Fruit fly (Drosophila melanogaster) whole organism, embryonic: ENCODE measurements around the gene FucTA.

ENCODE experiments used
- Asciz ChIP-seq: fragments of 200-800 bp; sonication (Bioruptor generic); optimal IDR thresholded peaks from 2 replicates; lab custom pipeline; 2017; ENCODE audit warnings: missing biosample characterization, mild to moderate bottlenecking, missing genetic modification characterization, missing genetic modification reagents
- CG10267 ChIP-seq: fragments of 200-800 bp; sonication (Bioruptor generic); optimal IDR thresholded peaks from 2 replicates; lab custom pipeline; 2018; ENCODE audit warnings: missing biosample characterization, mild to moderate bottlenecking, missing genetic modification characterization, moderate library complexity
- CG12391 ChIP-seq: fragments of 200-800 bp; sonication (Bioruptor generic); optimal IDR thresholded peaks from 3 replicates; lab custom pipeline; 2018; ENCODE audit warnings: missing biosample characterization, mild to moderate bottlenecking, missing genetic modification characterization, moderate library complexity
- CG13624 ChIP-seq: fragments of 200-800 bp; sonication (Bioruptor generic); optimal IDR thresholded peaks from 2 replicates; lab custom pipeline; 2016; ENCODE audit warnings: missing biosample characterization, missing genetic modification characterization
- CG17359 ChIP-seq: fragments of 200-800 bp; sonication (Bioruptor generic); optimal IDR thresholded peaks from 3 replicates; lab custom pipeline; 2018; ENCODE audit warnings: missing biosample characterization, mild to moderate bottlenecking, missing genetic modification characterization, moderate library complexity
- CG17361 ChIP-seq: fragments of 200-800 bp; sonication (Bioruptor generic); IDR thresholded peaks from 3 replicates; pipeline ENCODE4 v1.3.6; 2022; ENCODE audit warnings: missing biosample characterization, missing genetic modification characterization
- CG2202 ChIP-seq: fragments of 200-800 bp; sonication (Bioruptor generic); optimal IDR thresholded peaks from 2 replicates; lab custom pipeline; 2018; ENCODE audit warnings: missing biosample characterization, mild to moderate bottlenecking, missing genetic modification characterization
- CG31441 ChIP-seq: fragments of 200-800 bp; sonication (Bioruptor generic); IDR thresholded peaks from 2 replicates; pipeline ENCODE4 v1.3.6; 2022; ENCODE audit warnings: missing biosample characterization, missing genetic modification characterization
- CG4360 ChIP-seq: fragments of 200-800 bp; sonication (Bioruptor generic); IDR thresholded peaks from 2 replicates; pipeline ENCODE4 v1.3.6; 2022; ENCODE audit warnings: missing biosample characterization, missing genetic modification characterization
- CG6689 ChIP-seq: fragments of 200-800 bp; sonication (Bioruptor generic); IDR thresholded peaks from 2 replicates; pipeline ENCODE4 v1.3.6; 2022; ENCODE audit warnings: missing biosample characterization, missing genetic modification characterization
- CG7839 ChIP-seq: fragments of 200-800 bp; sonication (Bioruptor generic); optimal IDR thresholded peaks from 3 replicates; lab custom pipeline; 2018; ENCODE audit warnings: missing biosample characterization, mild to moderate bottlenecking, missing genetic modification characterization, moderate library complexity
- CG8924 ChIP-seq: fragments of 200-800 bp; optimal IDR thresholded peaks from 3 replicates; lab custom pipeline; 2019; ENCODE audit warnings: missing biosample characterization, mild to moderate bottlenecking, missing genetic modification characterization, moderate library complexity
- Camta ChIP-seq: fragments of 200-800 bp; sonication (Bioruptor generic); optimal IDR thresholded peaks from 2 replicates; lab custom pipeline; 2016; ENCODE audit warnings: missing biosample characterization, missing genetic modification characterization
- D19A ChIP-seq: fragments of 200-800 bp; optimal IDR thresholded peaks from 3 replicates; lab custom pipeline; 2019; ENCODE audit warnings: missing biosample characterization, mild to moderate bottlenecking, missing genetic modification characterization, moderate library complexity
- Hsf ChIP-seq: fragments of 200-800 bp; sonication (Bioruptor generic); optimal IDR thresholded peaks from 3 replicates; lab custom pipeline; 2016; ENCODE audit warnings: missing biosample characterization, missing genetic modification characterization
- NC2β ChIP-seq: fragments of 200-800 bp; sonication (Bioruptor generic); optimal IDR thresholded peaks from 2 replicates; lab custom pipeline; 2016; ENCODE audit warnings: missing biosample characterization, missing genetic modification characterization
- Oli ChIP-seq: fragments of 200-800 bp; sonication (Bioruptor generic); optimal IDR thresholded peaks from 2 replicates; lab custom pipeline; 2018; ENCODE audit warnings: missing biosample characterization, mild to moderate bottlenecking, missing genetic modification characterization, moderate library complexity
- Ssrp ChIP-seq: fragments of 200-800 bp; sonication (Bioruptor generic); optimal IDR thresholded peaks from 2 replicates; lab custom pipeline; 2018; ENCODE audit warnings: missing biosample characterization, mild to moderate bottlenecking, missing genetic modification characterization, moderate library complexity
- Xbp1 ChIP-seq: fragments of 200-800 bp; sonication (Bioruptor generic); optimal IDR thresholded peaks from 3 replicates; lab custom pipeline; 2016; ENCODE audit warnings: missing biosample characterization, mild to moderate bottlenecking, missing genetic modification characterization
- Xrp1 ChIP-seq: fragments of 200-800 bp; sonication (Bioruptor generic); IDR thresholded peaks from 2 replicates; pipeline ENCODE4 v1.3.6; 2022; ENCODE audit warnings: missing biosample characterization, missing genetic modification characterization
- abd-A ChIP-seq: fragments of 200-800 bp; sonication (Bioruptor generic); optimal IDR thresholded peaks from 3 replicates; lab custom pipeline; 2019; ENCODE audit warnings: missing biosample characterization, mild to moderate bottlenecking, missing genetic modification characterization, moderate library complexity
- ara ChIP-seq: fragments of 200-800 bp; sonication (Bioruptor generic); IDR thresholded peaks from 2 replicates; pipeline ENCODE4 v1.3.6; 2022; ENCODE audit warnings: missing biosample characterization, missing genetic modification characterization
- bsh ChIP-seq, 2 experiments: fragments of 200-800 bp; sonication (Bioruptor generic); optimal IDR thresholded peaks; 2 replicates each; lab custom pipeline; 2017 to 2018; ENCODE audit warnings: mild to moderate bottlenecking in 2 of 2, missing biosample characterization in 2 of 2, missing genetic modification characterization in 2 of 2, moderate library complexity in 1 of 2
- chn ChIP-seq: fragments of 200-800 bp; sonication (Bioruptor generic); optimal IDR thresholded peaks from 2 replicates; lab custom pipeline; 2016; ENCODE audit warnings: missing biosample characterization, missing genetic modification characterization
- danr ChIP-seq: fragments of 200-800 bp; sonication (Bioruptor generic); IDR thresholded peaks from 2 replicates; pipeline ENCODE4 v1.3.6; 2022; ENCODE audit warnings: missing biosample characterization, missing genetic modification characterization
- dmrt11E ChIP-seq: fragments of 200-800 bp; sonication (Bioruptor generic); optimal IDR thresholded peaks from 3 replicates; lab custom pipeline; 2018; ENCODE audit warnings: missing biosample characterization, mild to moderate bottlenecking, missing genetic modification characterization, moderate library complexity
- ems ChIP-seq: fragments of 200-800 bp; sonication (Bioruptor generic); optimal IDR thresholded peaks from 3 replicates; lab custom pipeline; 2016; ENCODE audit warnings: missing biosample characterization, missing genetic modification characterization
- nmo ChIP-seq: fragments of 200-800 bp; sonication (Bioruptor generic); optimal IDR thresholded peaks from 2 replicates; lab custom pipeline; 2018; ENCODE audit warnings: missing biosample characterization, mild to moderate bottlenecking, missing genetic modification characterization, moderate library complexity
- pan ChIP-seq, 4 experiments: fragments of >200 bp in 3 of 4; fragments of 200-800 bp in 1 of 4; sonication (Bioruptor generic) in 1 of 4; optimal IDR thresholded peaks in 3 of 4; IDR thresholded peaks in 1 of 4; 2 replicates each; pipeline versions ENCODE4 v1.3.6 to Lab custom; 2017 to 2022; ENCODE audit warnings: missing biosample characterization in 2 of 4, missing genetic modification characterization in 2 of 4, mixed read lengths in 1 of 4
- peb ChIP-seq: fragments of 200-800 bp; sonication (Bioruptor generic); IDR thresholded peaks from 2 replicates; pipeline ENCODE4 v1.3.6; 2022; ENCODE audit warnings: missing biosample characterization, missing genetic modification characterization
- pfk ChIP-seq: fragments of 200-800 bp; sonication (Bioruptor generic); optimal IDR thresholded peaks from 2 replicates; lab custom pipeline; 2018; ENCODE audit warnings: missing biosample characterization, mild to moderate bottlenecking, missing genetic modification characterization, moderate library complexity
- phol ChIP-seq: fragments of 200-800 bp; sonication (Bioruptor generic); optimal IDR thresholded peaks from 3 replicates; lab custom pipeline; 2018; ENCODE audit warnings: missing biosample characterization, mild to moderate bottlenecking, missing genetic modification characterization, moderate library complexity
- prd ChIP-seq, 3 experiments: fragments of >200 bp in 2 of 3; fragments of 200-800 bp in 1 of 3; sonication (Bioruptor generic) in 1 of 3; optimal IDR thresholded peaks in 2 of 3; IDR thresholded peaks in 1 of 3; 2 replicates in 2 of 3; 3 replicates in 1 of 3; pipeline versions ENCODE4 v1.3.6 to Lab custom; 2017 to 2022; ENCODE audit warnings: missing biosample characterization in 1 of 3, missing genetic modification characterization in 1 of 3
- pum ChIP-seq: fragments of 200-800 bp; sonication (Bioruptor generic); optimal IDR thresholded peaks from 2 replicates; lab custom pipeline; 2016; ENCODE audit warnings: missing biosample characterization, missing genetic modification characterization
- tap ChIP-seq: fragments of 200-800 bp; optimal IDR thresholded peaks from 3 replicates; lab custom pipeline; 2019; ENCODE audit warnings: missing biosample characterization, mild to moderate bottlenecking, missing genetic modification characterization, moderate library complexity
- tio ChIP-seq: fragments of 200-800 bp; sonication (Bioruptor generic); optimal IDR thresholded peaks from 2 replicates; lab custom pipeline; 2017; ENCODE audit warnings: missing biosample characterization, missing genetic modification characterization, inconsistent platforms
- unpg ChIP-seq: fragments of 200-800 bp; sonication (Bioruptor generic); optimal IDR thresholded peaks from 3 replicates; lab custom pipeline; 2018; ENCODE audit warnings: missing biosample characterization, mild to moderate bottlenecking, missing genetic modification characterization, moderate library complexity
- vvl ChIP-seq: fragments of 200-800 bp; sonication (Bioruptor generic); IDR thresholded peaks from 2 replicates; pipeline ENCODE4 v1.3.6; 2022; ENCODE audit warnings: missing biosample characterization, missing genetic modification characterization
- wor ChIP-seq: fragments of 200-800 bp; sonication (Bioruptor generic); IDR thresholded peaks from 2 replicates; pipeline ENCODE4 v1.3.6; 2022; ENCODE audit warnings: missing biosample characterization, missing genetic modification characterization
- zfh1 ChIP-seq: fragments of 200-800 bp; sonication (Bioruptor generic); IDR thresholded peaks from 3 replicates; pipeline ENCODE4 v1.3.6; 2022; ENCODE audit warnings: missing biosample characterization, missing genetic modification characterization

Gene FucTA

DNA sequence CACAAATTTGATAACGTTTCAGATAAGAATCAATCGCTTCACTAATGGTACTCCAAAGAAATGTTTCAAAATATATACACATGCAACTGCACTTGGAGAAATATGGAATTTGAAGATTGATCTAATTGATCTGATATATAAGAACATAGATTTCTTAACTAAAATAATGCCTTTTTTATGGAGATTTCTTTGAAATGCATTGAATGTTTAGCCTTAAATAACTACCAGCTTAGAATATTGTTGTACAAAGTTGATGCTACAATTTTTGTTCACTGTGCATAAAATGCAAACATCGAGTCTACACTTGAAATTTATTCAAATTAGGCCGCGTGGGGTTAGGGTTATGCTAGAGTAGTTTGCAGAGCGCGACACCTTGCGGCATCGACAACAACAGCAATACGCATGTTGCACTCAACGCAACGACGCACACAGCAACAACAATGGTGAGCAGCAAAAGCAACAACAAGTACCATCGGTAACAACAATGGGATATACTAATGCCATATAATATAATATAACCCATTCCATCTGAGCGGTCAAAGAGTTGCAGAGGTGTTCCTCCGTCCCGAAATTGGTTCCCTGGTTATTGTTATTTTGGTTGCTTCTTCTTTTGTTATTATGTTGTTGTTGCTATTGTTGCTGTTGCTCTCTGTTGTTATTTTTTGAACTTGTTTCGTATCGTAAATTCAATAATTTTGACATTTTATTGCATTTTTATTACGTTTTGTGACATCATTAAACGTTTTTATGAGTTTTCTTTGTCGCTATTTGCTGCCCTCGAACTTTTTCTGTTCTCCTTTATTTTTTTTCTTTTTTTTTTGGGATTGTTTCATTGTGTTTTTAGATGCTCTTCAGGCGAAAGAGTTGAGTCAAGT lies 52.5 kb downstream of the FucTA start (continued):
- 0 out of 2 replicates have a peak, but pooled peaks have one; percentile 39 for TF ChIP-seq CG31441 (GFP tag; lab: Robert Waterston, UW)
- TF ChIP-seq Xbp1 (GFP tag; lab: Kevin White, UChicago), result peak; percentile 38
- peak; percentile 34 for TF ChIP-seq CG7839 (tag; lab: Kevin White, UChicago)
- TF ChIP-seq zfh1 (GFP tag; lab: Robert Waterston, UW), result peak; percentile 50; the same call in 1 of the 3 replicates
- TF ChIP-seq Hsf (GFP tag; lab: Kevin White, UChicago), result peak; percentile 43
- peak; percentile 37 for TF ChIP-seq CG17359 (tag; lab: Kevin White, UChicago)
- peak; percentile 52; the same call in 1 of the 3 replicates for TF ChIP-seq CG17361 (GFP tag; lab: Robert Waterston, UW)
- TF ChIP-seq pfk (GFP tag; lab: Kevin White, UChicago), result no peak
- no peak for TF ChIP-seq tap
- TF ChIP-seq CG8924, result peak; percentile 13
- TF ChIP-seq Asciz (GFP tag; lab: Kevin White, UChicago), result peak; percentile 11
- peak; percentile 49 for TF ChIP-seq CG10267 (tag; lab: Kevin White, UChicago)
- TF ChIP-seq CG4360 (GFP tag; lab: Robert Waterston, UW), result peak; percentile 91
- peak; percentile 84 for TF ChIP-seq dmrt11E (tag; lab: Kevin White, UChicago)
- TF ChIP-seq abd-A (tag; lab: Kevin White, UChicago), result peak; percentile 87
- peak; percentile 20 for TF ChIP-seq NC2β (GFP tag; lab: Kevin White, UChicago)
- peak; percentile 4 for TF ChIP-seq Ssrp (tag; lab: Kevin White, UChicago)
- TF ChIP-seq CG13624 (GFP tag; lab: Kevin White, UChicago), result no peak
- TF ChIP-seq Oli (tag; lab: Kevin White, UChicago), result peak; percentile 23
- peak; percentile 29 for TF ChIP-seq CG2202 (tag; lab: Kevin White, UChicago)
- TF ChIP-seq danr (GFP tag; lab: Robert Waterston, UW), result no peak
- TF ChIP-seq tio (GFP tag; lab: Kevin White, UChicago), result peak; percentile 24
- no peak for TF ChIP-seq prd (optimal IDR thresholded peaks at IDR 0.05; lab: Kevin White, UChicago)
- peak; percentile 57; the same call in 2 of the 3 replicates for TF ChIP-seq prd (GFP tag; IDR thresholded peaks at IDR 0.05; lab: Robert Waterston, UW)
- peak; percentile 48 for TF ChIP-seq unpg (GFP tag; lab: Kevin White, UChicago)
- peak; percentile 6 for TF ChIP-seq pum (GFP tag; lab: Kevin White, UChicago)
- TF ChIP-seq vvl (GFP tag; lab: Robert Waterston, UW), result peak; percentile 63
- TF ChIP-seq nmo, result peak; percentile 34
- TF ChIP-seq phol (tag; lab: Kevin White, UChicago), result peak; percentile 61
- no peak for TF ChIP-seq pan (optimal IDR thresholded peaks at IDR 0.05; lab: Kevin White, UChicago)
- peak in 1 of 2 experiments; percentile 8 for TF ChIP-seq pan (GFP tag; optimal IDR thresholded peaks at IDR 0.05 in 1 of 2, IDR thresholded peaks at IDR 0.05 in 1 of 2)
- peak; percentile 44; the same call in 1 of the 2 replicates for TF ChIP-seq CG6689 (GFP tag; lab: Robert Waterston, UW)
- TF ChIP-seq bsh (GFP tag; optimal IDR thresholded peaks at IDR 0.05; lab: Kevin White, UChicago), result peak in 1 of 2 experiments; percentile 61
- peak; percentile 20; the same call in 1 of the 2 replicates for TF ChIP-seq ara
- peak; percentile 15 for TF ChIP-seq D19A (tag; lab: Kevin White, UChicago)
- TF ChIP-seq peb (GFP tag; lab: Robert Waterston, UW), result 0 out of 2 replicates have a peak, but pooled peaks have one; percentile 22
- TF ChIP-seq Xrp1 (GFP tag; lab: Robert Waterston, UW), result peak; percentile 77
- no peak for TF ChIP-seq ems
- TF ChIP-seq CG12391 (tag; lab: Kevin White, UChicago), result peak; percentile 54
- TF ChIP-seq chn (GFP tag; lab: Kevin White, UChicago), result peak; percentile 20
- TF ChIP-seq Camta, result peak; percentile 10
- no peak for TF ChIP-seq wor (GFP tag; lab: Robert Waterston, UW)
